Worm (Caenorhabditis elegans) whole organism, young adult: ENCODE measurements around the gene nhr-255.

Experiments used
- F23B12.7 ChIP-seq: sonication (generic microtip); optimal IDR thresholded peaks from 2 replicates; lab custom pipeline; 2017; ENCODE audit warnings: missing genetic modification characterization, mild to moderate bottlenecking, missing compliant biosample characterization, antibody characterized with exemption, moderate library complexity; ENCODE audit not compliant: insufficient read depth
- chd-7 ChIP-seq: sonication (generic microtip); optimal IDR thresholded peaks from 2 replicates; lab custom pipeline; 2016; ENCODE audit warnings: mild to moderate bottlenecking, missing genetic modification characterization, moderate library complexity, missing compliant biosample characterization
- fkh-3 ChIP-seq: sonication (generic microtip); optimal IDR thresholded peaks from 2 replicates; lab custom pipeline; 2016; ENCODE audit warnings: mild to moderate bottlenecking, missing genetic modification characterization, missing compliant biosample characterization
- lin-40 ChIP-seq: sonication (generic microtip); optimal IDR thresholded peaks from 2 replicates; lab custom pipeline; 2016; ENCODE audit warnings: missing genetic modification characterization, mild to moderate bottlenecking, missing compliant biosample characterization, missing genotype, missing genetic modification reagents
- nfya-2 ChIP-seq: fragments of 200-800 bp; sonication (Bioruptor generic); IDR thresholded peaks from 2 replicates; pipeline ENCODE4 v1.3.6; 2022; ENCODE audit warnings: missing genetic modification reagents, missing genetic modification characterization, missing compliant biosample characterization
- tbp1 ChIP-seq: fragments of 200-800 bp; sonication (Bioruptor generic); optimal IDR thresholded peaks from 2 replicates; lab custom pipeline; 2018; ENCODE audit warnings: mild to moderate bottlenecking, missing genetic modification characterization, missing compliant biosample characterization
- unc-130 ChIP-seq: sonication (generic microtip); optimal IDR thresholded peaks from 2 replicates; lab custom pipeline; 2016; ENCODE audit warnings: missing genetic modification reagents, missing genetic modification characterization, missing compliant biosample characterization

ce11 chrX:15782027-15782426, 39.6 kb downstream of the nhr-255 start, which contains the start of gene Y7A5A.24:
- TF ChIP-seq F23B12.7 (tag; lab: Kevin White, UChicago) (no peak), nfya-2 (no peak), lin-40 (tag; lab: Kevin White, UChicago) (no peak), tbp1 (GFP tag; lab: Kevin White, UChicago) (no peak), unc-130 (GFP tag; lab: Kevin White, UChicago) (no peak), chd-7 (tag; lab: Kevin White, UChicago) (no peak), fkh-3 (tag; lab: Kevin White, UChicago) (no peak)
